Worm (Caenorhabditis elegans) whole organism, L4 larva: ENCODE measurements around the gene C54F6.15.

Source experiments
- F10B5.3 ChIP-seq: sonication (generic microtip); optimal IDR thresholded peaks from 2 replicates; lab custom pipeline; 2016; ENCODE audit warnings: mild to moderate bottlenecking, missing genetic modification characterization, missing compliant biosample characterization
- F26F4.8 ChIP-seq: fragments of 200-800 bp; sonication (Bioruptor generic); conservative IDR thresholded peaks from 2 replicates; pipeline ENCODE4 v1.3.6; 2022; ENCODE audit warnings: missing genetic modification characterization, missing compliant biosample characterization
- R02D3.7 ChIP-seq: fragments of 150-350 bp; sonication (generic microtip); optimal IDR thresholded peaks from 3 replicates; lab custom pipeline; 2014; ENCODE audit warnings: missing biosample characterization, missing genetic modification characterization
- attf-4 ChIP-seq: sonication (generic microtip); optimal IDR thresholded peaks from 3 replicates; lab custom pipeline; 2017; ENCODE audit warnings: missing biosample characterization, missing genetic modification characterization
- daf-16 ChIP-seq, 3 experiments: sonication (generic microtip); optimal IDR thresholded peaks; 2 replicates each; lab custom pipeline; 2016 to 2017; ENCODE audit warnings: missing genetic modification characterization in 3 of 3, missing genetic modification reagents in 3 of 3, mild to moderate bottlenecking in 2 of 3, missing compliant biosample characterization in 2 of 3, missing biosample characterization in 1 of 3, moderate library complexity in 1 of 3
- daf-19 ChIP-seq: fragments of 200-800 bp; sonication (Bioruptor generic); conservative IDR thresholded peaks from 2 replicates; pipeline ENCODE4 v1.3.6; 2022; ENCODE audit warnings: missing genetic modification characterization, missing compliant biosample characterization
- dmd-6 ChIP-seq: fragments of 200-800 bp; sonication (Bioruptor generic); IDR thresholded peaks from 2 replicates; pipeline ENCODE4 v1.3.6; 2022; ENCODE audit warnings: missing genetic modification reagents, missing genetic modification characterization, missing compliant biosample characterization
- duxl-1 ChIP-seq: sonication (generic microtip); optimal IDR thresholded peaks from 2 replicates; lab custom pipeline; 2016; ENCODE audit warnings: mild to moderate bottlenecking, missing genetic modification characterization, moderate library complexity, missing compliant biosample characterization; ENCODE audit not compliant: poor library complexity
- egl-43 ChIP-seq: fragments of 200-800 bp; sonication (Bioruptor generic); IDR thresholded peaks from 2 replicates; pipeline ENCODE4 v1.3.6; 2022; ENCODE audit warnings: missing genetic modification reagents, missing genetic modification characterization, missing compliant biosample characterization
- fkh-10 ChIP-seq: fragments of 150-350 bp; optimal IDR thresholded peaks from 2 replicates; lab custom pipeline; 2014; ENCODE audit warnings: missing biosample characterization, missing genetic modification reagents, missing genetic modification characterization
- lim-7 ChIP-seq: fragments of 200-800 bp; sonication (Bioruptor generic); IDR thresholded peaks from 2 replicates; pipeline ENCODE4 v1.3.6; 2022; ENCODE audit warnings: missing genetic modification characterization, missing compliant biosample characterization
- lin-13 ChIP-seq: fragments of 150-350 bp; optimal IDR thresholded peaks from 2 replicates; lab custom pipeline; 2014; ENCODE audit warnings: missing biosample characterization, missing genetic modification reagents, missing genetic modification characterization
- mep-1 ChIP-seq: fragments of 150-350 bp; sonication (generic microtip); optimal IDR thresholded peaks from 3 replicates; lab custom pipeline; 2014; ENCODE audit warnings: missing biosample characterization, missing genetic modification characterization
- nhr-102 ChIP-seq: sonication (generic microtip); optimal IDR thresholded peaks from 2 replicates; lab custom pipeline; 2016; ENCODE audit warnings: mild to moderate bottlenecking, missing genetic modification characterization, moderate library complexity, missing compliant biosample characterization
- nhr-6 ChIP-seq: fragments of 150-350 bp; optimal IDR thresholded peaks from 2 replicates; lab custom pipeline; 2014; ENCODE audit warnings: missing biosample characterization, missing genetic modification characterization
- tag-97 ChIP-seq: fragments of 200-800 bp; sonication (Bioruptor generic); IDR thresholded peaks from 2 replicates; pipeline ENCODE4 v1.3.6; 2022; ENCODE audit warnings: missing genetic modification characterization, missing compliant biosample characterization
- unc-62 ChIP-seq, 3 experiments: fragments of 150-350 bp in 1 of 3; sonication (generic microtip); optimal IDR thresholded peaks in 2 of 3; peaks in 1 of 3; 1 replicate in 1 of 3; 2 replicates in 2 of 3; lab custom pipeline; 2014 to 2017; ENCODE audit warnings: missing biosample characterization in 3 of 3, missing genetic modification characterization in 3 of 3, missing genetic modification reagents in 3 of 3, missing genotype in 1 of 3

C54F6.15 gene

ce11 chrV:7476766-7477165, 45.4 kb downstream of the C54F6.15 start, which contains the start of gene srh-125:
Gene srh-125, minus strand, starts transcription at chrV:7476866.
- TF ChIP-seq nhr-6, result no peak
- no peak for TF ChIP-seq mep-1 (tag; lab: Kevin White, UChicago)
- TF ChIP-seq tag-97 (GFP tag; lab: Robert Waterston, UW), result no peak
- TF ChIP-seq daf-16 (GFP tag; optimal IDR thresholded peaks at IDR 0.05; lab: Kevin White, UChicago), result no peak
- no peak for TF ChIP-seq daf-16 (tag; optimal IDR thresholded peaks at IDR 0.05; lab: Kevin White, UChicago)
- no peak for TF ChIP-seq nhr-102
- no peak for TF ChIP-seq F26F4.8 (GFP tag; lab: Robert Waterston, UW)
- no peak for TF ChIP-seq F10B5.3 (tag; lab: Kevin White, UChicago)

- TF ChIP-seq attf-4 (tag; lab: Kevin White, UChicago) (no peak), fkh-10 (GFP tag; lab: Kevin White, UChicago) (no peak), unc-62 (GFP tag; optimal IDR thresholded peaks at IDR 0.05 in 1 of 2; lab: Kevin White, UChicago) (no peak), unc-62 (tag; optimal IDR thresholded peaks at IDR 0.05; lab: Kevin White, UChicago) (no peak), lin-13 (GFP tag; lab: Kevin White, UChicago) (no peak), dmd-6 (GFP tag; lab: Robert Waterston, UW) (no peak), R02D3.7 (tag; lab: Kevin White, UChicago) (no peak), lim-7 (GFP tag; lab: Robert Waterston, UW) (no peak), egl-43 (GFP tag; lab: Robert Waterston, UW) (no peak), duxl-1 (tag; lab: Kevin White, UChicago) (no peak), daf-19 (GFP tag; lab: Robert Waterston, UW) (no peak)
These were observed 49.4 kb downstream of the C54F6.15 start, which contains the start of gene str-28 for ce11 chrV:7472815-7473214. Gene str-28, minus strand, starts transcription at chrV:7472915.
